Worm (Caenorhabditis elegans): ENCODE results near the gene nhr-1.

DNA sequence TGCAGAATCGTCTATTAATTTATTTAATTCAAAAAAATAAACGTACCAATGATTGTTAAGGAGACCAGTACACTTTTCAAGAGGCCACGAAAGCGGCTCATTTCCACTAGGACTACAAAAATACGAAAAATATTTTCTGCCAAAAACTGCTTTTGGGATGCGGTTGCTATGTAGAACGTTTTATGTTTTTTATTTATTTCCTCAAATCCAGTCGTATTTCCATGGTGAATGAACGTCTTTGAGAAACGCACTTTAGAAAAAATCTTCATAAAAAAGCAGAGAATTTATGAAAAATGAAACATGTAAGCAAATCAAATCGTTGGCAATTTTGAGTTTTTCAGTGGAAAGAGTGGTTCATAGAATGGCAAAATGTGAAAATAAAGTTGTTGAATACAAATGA is 53.5 kb downstream of the nhr-1 start, which contains the start of gene F39B3.7:
- TF ChIP-seq W03F9.2 (tag; optimal IDR thresholded peaks at IDR 0.05) (no peak), him-1 (tag; optimal IDR thresholded peaks at IDR 0.05) (no peak), dao-5 (tag; optimal IDR thresholded peaks at IDR 0.05) (no peak)
